Worm (Caenorhabditis elegans) whole organism, early embryonic: ENCODE data around the gene Y34B4A.7.

Experiments used
- B0310.2 ChIP-seq: sonication (generic microtip); optimal IDR thresholded peaks from 2 replicates; lab custom pipeline; 2016; ENCODE audit warnings: mild to moderate bottlenecking, missing genetic modification characterization, missing compliant biosample characterization
- aly-1 ChIP-seq: sonication (generic microtip); optimal IDR thresholded peaks from 2 replicates; lab custom pipeline; 2016; ENCODE audit warnings: missing genetic modification characterization, missing compliant biosample characterization
- ama-1 ChIP-seq: fragments of 150-350 bp; optimal IDR thresholded peaks from 2 replicates; lab custom pipeline; 2014
- ceh-13 ChIP-seq: fragments of 200-800 bp; sonication (Bioruptor generic); optimal IDR thresholded peaks from 2 replicates; lab custom pipeline; 2018; ENCODE audit warnings: mild to moderate bottlenecking, missing genetic modification characterization, missing compliant biosample characterization
- ets-7 ChIP-seq: sonication (generic microtip); optimal IDR thresholded peaks from 2 replicates; lab custom pipeline; 2016; ENCODE audit warnings: missing genotype, missing genetic modification characterization, missing compliant biosample characterization
- flt-1 ChIP-seq: fragments of 200-800 bp; sonication (Bioruptor generic); IDR thresholded peaks from 2 replicates; pipeline ENCODE4 v1.3.6; 2022; ENCODE audit warnings: missing genetic modification characterization, missing compliant biosample characterization
- hmbx-1 ChIP-seq: sonication (generic microtip); optimal IDR thresholded peaks from 2 replicates; lab custom pipeline; 2016; ENCODE audit warnings: mild to moderate bottlenecking, missing genetic modification characterization, missing compliant biosample characterization
- scrt-1 ChIP-seq: fragments of 200-800 bp; sonication (Bioruptor generic); IDR thresholded peaks from 2 replicates; pipeline ENCODE4 v1.3.6; 2022; ENCODE audit warnings: missing genetic modification characterization, missing compliant biosample characterization
- sea-1 ChIP-seq: fragments of 200-800 bp; sonication (Bioruptor generic); conservative IDR thresholded peaks from 2 replicates; pipeline ENCODE4 v1.3.6; 2022; ENCODE audit warnings: missing genetic modification characterization, missing compliant biosample characterization
- tra-4 ChIP-seq: sonication (generic microtip); optimal IDR thresholded peaks from 2 replicates; lab custom pipeline; 2017; ENCODE audit warnings: missing genetic modification characterization, missing compliant biosample characterization

DNA sequence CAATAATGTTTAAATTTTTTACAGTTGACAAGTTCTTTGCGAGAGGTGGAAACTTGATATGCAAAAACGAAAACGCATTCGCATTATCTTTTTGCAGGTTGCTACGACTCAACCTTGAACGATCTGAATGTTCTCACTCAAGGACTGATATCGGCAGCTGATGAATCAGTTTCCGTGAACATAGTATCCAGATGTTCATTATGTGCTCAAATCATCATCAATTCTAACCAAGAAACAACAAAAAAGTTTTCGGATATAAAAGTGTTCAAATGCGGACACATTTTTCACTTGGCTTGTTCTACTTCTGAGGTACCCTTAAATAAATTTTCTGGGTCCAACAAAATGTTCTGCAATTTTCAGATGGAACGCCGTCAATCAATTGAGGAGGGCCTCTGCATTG, 45.0 kb downstream of the Y34B4A.7 start:
- TF ChIP-seq hmbx-1 (tag; lab: Kevin White, UChicago), result no peak
- no peak for TF ChIP-seq sea-1
- no peak for TF ChIP-seq scrt-1 (GFP tag; lab: Robert Waterston, UW)
- no peak for TF ChIP-seq ama-1 (lab: Kevin White, UChicago)
- TF ChIP-seq B0310.2 (tag; lab: Kevin White, UChicago), result no peak
- no peak for TF ChIP-seq aly-1 (tag; lab: Kevin White, UChicago)
- no peak for TF ChIP-seq ets-7
- TF ChIP-seq ceh-13, result no peak
- no peak for TF ChIP-seq tra-4 (tag; lab: Kevin White, UChicago)
- TF ChIP-seq flt-1 (GFP tag; lab: Robert Waterston, UW), result no peak
